Worm (Caenorhabditis elegans): Measurements from ENCODE around the gene C49G7.12.

ce11 chrV:4010170-4010569 is 28.0 kb upstream of the C49G7.12 start, which contains the start of gene srh-4:
- TF ChIP-seq ama-1 (optimal IDR thresholded peaks at IDR 0.05) = no peak
- no peak for TF ChIP-seq ceh-13 (GFP tag; optimal IDR thresholded peaks at IDR 0.05)
- TF ChIP-seq hnd-1 (tag; optimal IDR thresholded peaks at IDR 0.05) = no peak
- TF ChIP-seq hmbx-1 (tag; optimal IDR thresholded peaks at IDR 0.05) = no peak
